Fruit fly (Drosophila melanogaster) S2 (cell line): Measurements from ENCODE around the gene Rnp4F.
A peak's percentile ranks its signal among the peaks of the same experiment; 100 is the strongest.

Experiments used
- CG8478 ChIP-seq: fragments of >200 bp; optimal IDR thresholded peaks from 2 replicates; lab custom pipeline; 2018
- CTCF ChIP-seq, 2 experiments: fragments of >200 bp; optimal IDR thresholded peaks; 2 replicates each; lab custom pipeline; 2018

The Rnp4F gene

DNA sequence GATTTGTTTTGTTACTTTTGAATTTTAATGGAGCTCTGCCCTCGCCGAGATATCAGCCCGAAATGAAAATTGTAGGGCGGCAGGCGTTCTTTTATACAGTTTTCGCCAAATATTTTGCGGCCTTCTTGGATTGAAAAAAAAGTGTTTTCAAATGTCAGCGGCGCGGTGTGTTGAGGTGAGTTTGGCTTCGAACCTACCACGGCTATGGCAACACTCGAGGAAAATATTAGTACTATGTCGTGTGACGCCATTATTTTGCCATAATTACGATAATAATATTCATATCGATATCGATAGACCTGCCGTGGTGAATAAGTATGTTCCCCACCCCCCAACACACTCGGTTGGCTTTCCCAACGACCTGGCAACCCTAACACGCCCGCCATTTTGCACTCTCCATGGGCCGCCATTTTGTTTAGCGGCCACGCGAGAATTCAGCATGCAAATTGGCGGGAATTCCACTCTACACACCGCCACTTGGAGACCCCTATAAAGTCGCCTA lies 10.6 kb downstream of the Rnp4F start, which contains the start of the genes TrxT and dhd:
Gene TrxT (minus strand): TSS at position 51 of the 502 bp plus-strand sequence.
Gene dhd (plus strand): TSS at position 334 of the 502 bp plus-strand sequence.
- TF ChIP-seq CG8478 (lab: Kevin White, UChicago) (no peak), CTCF (optimal IDR thresholded peaks at IDR 0.05; lab: Kevin White, UChicago) (no peak)

DNA sequence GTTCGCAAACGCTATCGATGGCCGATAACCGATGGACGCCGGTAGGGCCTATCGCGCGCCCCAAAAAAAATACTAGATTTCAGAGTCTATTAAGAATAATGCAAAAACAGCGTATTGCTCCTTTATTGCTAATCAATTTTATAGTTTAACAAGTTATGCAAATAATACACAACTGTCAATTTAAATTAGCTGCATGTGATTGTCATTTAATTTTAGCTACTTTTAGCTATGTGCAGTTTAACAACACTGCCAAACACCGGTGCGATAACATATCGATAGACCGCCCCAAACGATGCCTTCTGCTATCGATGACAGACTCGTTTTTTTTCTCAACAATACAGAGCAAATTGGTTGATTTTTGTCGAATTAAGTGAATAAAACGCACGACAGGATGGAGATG lies 13.5 kb downstream of the Rnp4F start, which contains the start of the genes Cdk7 and snf:
Gene Cdk7 (minus strand): TSS at position 21 of the 400 bp plus-strand sequence.
Gene snf (plus strand): TSS at position 280 of the 400 bp plus-strand sequence.
- no peak for TF ChIP-seq CG8478 (lab: Kevin White, UChicago)
- no peak for TF ChIP-seq CTCF (optimal IDR thresholded peaks at IDR 0.05; lab: Kevin White, UChicago)

DNA sequence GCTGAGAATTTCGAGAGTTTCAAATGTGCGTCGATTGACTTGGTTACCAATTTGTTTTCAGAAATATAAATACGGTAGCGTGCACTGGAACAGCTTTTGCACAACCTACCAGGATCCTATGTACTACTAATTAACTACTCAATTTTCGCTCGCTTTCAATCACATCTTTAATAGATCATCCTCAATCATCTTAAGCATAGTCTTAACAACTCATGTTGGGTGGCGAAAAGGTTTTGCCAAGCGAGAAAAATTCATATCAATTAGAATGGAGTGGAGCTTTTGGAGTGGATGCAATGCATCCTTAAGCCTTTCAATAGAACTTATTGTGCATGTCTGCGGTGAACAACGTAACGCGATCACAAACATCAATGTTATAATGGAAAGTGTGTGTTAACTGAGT lies 15.2 kb downstream of the Rnp4F start, which contains the start of gene CG17764:
Gene CG17764 (minus strand): TSS at position 101 of the 400 bp plus-strand sequence.
- no peak for TF ChIP-seq CG8478 (lab: Kevin White, UChicago)

DNA sequence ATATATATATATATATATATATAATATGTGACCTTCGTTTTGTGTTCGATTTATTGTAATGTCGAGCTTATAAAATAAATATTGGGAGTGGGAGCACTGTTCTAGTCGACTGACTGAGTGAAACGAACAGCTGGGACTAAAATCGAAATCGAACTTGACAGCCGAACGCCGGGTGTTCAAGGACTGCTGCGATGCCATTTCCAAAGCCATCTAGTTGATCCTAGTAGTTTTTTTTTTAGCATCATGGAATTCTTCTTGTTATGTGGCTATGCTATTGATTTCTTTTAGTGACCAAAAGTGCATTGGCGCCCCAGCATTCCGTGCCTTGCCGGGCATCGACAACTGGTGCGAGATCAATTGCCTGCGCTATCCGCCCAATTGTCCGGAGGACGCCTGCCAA lies 16.9 kb downstream of the Rnp4F start, which contains the start of gene CG3323:
Gene CG3323 (minus strand): TSS at position 101 of the 400 bp plus-strand sequence.
- TF ChIP-seq CTCF (optimal IDR thresholded peaks at IDR 0.05; lab: Kevin White, UChicago) (no peak), CG8478 (lab: Kevin White, UChicago) (no peak)

DNA sequence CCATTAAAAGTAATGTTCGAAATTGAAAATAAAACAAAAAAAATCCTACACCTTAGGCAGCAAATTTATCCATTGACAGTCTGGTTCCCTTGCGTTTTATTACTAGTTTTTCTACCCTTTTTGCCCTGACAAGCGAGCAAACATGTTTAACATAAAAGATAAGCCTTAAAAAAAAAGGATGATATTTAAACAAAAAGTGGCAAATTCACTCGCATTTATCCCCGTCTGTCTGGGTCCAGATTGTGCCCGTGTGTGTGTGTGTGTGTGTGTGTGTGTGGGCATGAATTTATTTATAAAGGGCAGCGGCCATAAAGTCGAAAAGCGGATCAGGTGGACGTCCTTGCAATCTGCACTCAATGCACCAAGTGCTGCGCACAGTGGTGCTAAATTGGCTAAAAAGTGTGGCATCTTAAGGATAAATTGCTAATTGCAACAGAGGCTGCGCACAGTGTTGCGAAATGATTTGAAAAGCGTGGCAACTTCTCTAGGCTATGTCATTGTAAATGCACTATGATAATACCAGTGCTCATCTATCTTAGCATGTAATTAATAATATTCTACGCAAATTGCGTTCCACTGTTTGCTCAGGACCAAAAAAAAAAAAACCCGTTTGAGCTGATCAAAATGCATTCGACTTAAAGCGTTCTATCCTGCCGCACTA lies 21.7 kb downstream of the Rnp4F start:
- TF ChIP-seq CTCF (optimal IDR thresholded peaks at IDR 0.05; lab: Kevin White, UChicago) (no peak), CG8478 (lab: Kevin White, UChicago) (no peak)

DNA sequence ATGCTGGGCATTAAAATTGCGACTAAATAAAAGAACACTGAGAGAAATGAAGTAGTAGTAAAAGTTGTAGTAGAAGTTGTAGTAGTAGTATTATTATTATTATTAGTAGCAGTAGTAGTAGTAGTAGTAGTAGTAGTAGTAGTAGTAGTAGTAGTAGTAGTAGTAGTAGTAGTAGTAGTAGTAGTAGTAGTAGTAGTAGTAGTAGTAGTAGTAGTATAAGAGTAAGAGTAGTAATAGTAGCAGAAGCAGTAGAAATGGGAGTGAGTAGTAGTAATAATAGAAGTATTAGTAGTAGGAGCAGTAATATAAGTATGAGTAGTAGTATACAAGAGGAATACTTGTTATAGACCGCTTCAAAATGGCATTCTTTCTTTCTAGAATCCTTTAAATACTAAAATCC lies 22.5 kb downstream of the Rnp4F start:
- no peak for TF ChIP-seq CG8478 (lab: Kevin White, UChicago)
- no peak for TF ChIP-seq CTCF (optimal IDR thresholded peaks at IDR 0.05; lab: Kevin White, UChicago)

DNA sequence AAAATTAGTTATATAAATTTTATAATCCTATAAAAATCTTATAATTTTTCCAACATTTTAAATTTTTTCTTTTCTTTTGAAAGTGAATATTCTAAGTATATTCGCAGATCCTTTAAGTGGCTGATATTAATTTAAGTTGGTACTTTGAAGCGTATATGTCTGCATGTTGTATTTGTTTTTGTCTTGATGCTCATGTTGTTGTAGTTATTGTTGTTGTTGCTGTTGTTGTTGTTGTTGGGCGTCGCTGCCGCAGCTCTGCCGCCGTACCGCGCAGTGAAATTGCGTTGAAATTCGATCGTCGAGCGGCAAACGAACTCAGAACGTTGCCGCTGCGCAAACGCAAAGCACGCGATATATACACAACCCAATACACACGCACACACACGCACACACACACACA lies 26.7 kb downstream of the Rnp4F start, which contains the start of gene CG42749:
Gene CG42749 (plus strand): TSS at position 301 of the 400 bp plus-strand sequence.
- no peak for TF ChIP-seq CTCF (optimal IDR thresholded peaks at IDR 0.05; lab: Kevin White, UChicago)
- TF ChIP-seq CG8478 (lab: Kevin White, UChicago) = no peak

DNA sequence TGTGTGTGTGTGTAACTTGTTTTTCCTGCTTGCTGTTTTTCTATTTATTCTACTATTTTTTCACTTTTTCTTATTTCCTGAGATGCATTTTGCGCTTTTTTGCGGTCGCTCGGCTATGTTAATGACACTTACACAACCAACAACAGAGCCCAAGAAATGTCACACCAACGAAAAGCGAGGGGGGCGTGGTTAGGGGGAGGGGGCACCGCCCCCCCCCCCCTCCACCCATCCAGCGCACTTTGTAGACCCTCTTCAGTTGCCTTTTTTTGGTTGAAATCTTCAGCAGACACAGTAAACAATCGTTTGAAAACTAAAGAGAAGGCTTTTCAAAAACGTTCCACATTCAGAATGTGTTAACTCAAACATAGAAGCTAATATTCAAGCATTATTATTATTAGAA lies 29.4 kb downstream of the Rnp4F start:
- TF ChIP-seq CG8478 (lab: Kevin White, UChicago) (no peak), CTCF (optimal IDR thresholded peaks at IDR 0.05; lab: Kevin White, UChicago) (no peak)

DNA sequence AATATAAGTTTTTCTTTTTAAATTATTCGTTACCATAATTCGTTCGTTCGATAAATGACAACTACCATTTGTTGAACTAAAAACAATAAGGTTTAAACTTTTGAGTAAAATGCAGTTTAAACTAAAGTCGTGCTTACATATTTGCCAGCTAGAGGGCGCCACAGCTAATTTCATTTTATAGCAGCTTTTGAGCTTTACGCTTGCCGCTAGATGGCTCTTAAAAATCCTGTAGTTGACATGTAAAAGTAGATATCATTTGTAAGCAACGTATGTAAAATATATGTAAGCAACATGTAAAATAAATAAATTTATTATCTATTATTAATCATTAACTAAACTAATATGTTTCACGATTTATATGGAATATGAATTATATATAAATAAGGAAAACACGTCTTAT lies 32.8 kb downstream of the Rnp4F start:
- TF ChIP-seq CG8478 (lab: Kevin White, UChicago) (no peak), CTCF (optimal IDR thresholded peaks at IDR 0.05; lab: Kevin White, UChicago) (peak; percentile 71 to 88)

DNA sequence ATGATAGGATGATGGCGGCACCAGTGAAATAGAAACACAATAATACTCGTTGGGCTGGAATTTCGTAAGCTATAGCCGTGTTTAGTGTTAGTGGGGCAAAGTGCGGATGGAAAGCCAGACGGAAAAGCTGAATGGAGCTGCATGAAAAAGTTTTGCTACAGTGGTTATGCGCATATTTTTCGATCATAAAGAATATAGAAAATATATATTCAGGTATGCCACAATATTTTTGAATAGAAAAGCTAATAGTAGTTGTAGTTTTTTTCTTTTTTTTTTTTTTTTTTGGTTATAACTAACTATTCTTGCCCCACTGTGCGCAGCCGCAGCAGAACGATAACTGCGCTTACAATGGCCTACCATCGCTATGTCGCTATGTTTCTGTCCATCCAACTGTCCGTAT lies 36.0 kb downstream of the Rnp4F start:
- TF ChIP-seq CG8478 (lab: Kevin White, UChicago) (no peak), CTCF (optimal IDR thresholded peaks at IDR 0.05; lab: Kevin White, UChicago) (no peak)

DNA sequence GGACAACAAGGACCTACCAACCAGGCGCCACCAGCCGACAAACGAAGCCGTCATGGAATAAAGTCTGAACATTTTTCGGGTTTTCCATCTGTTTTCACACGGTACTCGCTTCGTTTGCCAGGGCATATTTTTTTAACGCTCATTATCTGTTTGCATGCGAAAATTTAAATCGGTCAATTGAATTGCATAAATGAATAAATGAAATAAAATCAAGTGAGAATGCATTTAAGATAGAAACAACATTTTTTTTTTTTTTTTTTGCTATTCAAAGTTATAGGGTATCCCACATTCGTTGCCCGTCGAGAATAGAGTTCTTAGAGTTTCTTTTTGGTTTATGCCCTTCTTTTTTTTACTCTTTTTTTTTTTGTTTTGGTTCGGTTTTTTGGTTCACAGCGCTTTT lies 36.7 kb downstream of the Rnp4F start:
- TF ChIP-seq CG8478 (lab: Kevin White, UChicago) = no peak
- no peak for TF ChIP-seq CTCF (optimal IDR thresholded peaks at IDR 0.05; lab: Kevin White, UChicago)
